Fruit fly (Drosophila melanogaster) whole organism, pupa: ENCODE results near the gene CG4230.

Source experiments
- CG14655 ChIP-seq: fragments of 200-800 bp; sonication (Bioruptor generic); optimal IDR thresholded peaks from 3 replicates; lab custom pipeline; 2017; ENCODE audit warnings: mild to moderate bottlenecking, missing biosample characterization, missing genetic modification reagents, missing genetic modification characterization
- CG34367 ChIP-seq: fragments of 200-800 bp; sonication (Bioruptor generic); optimal IDR thresholded peaks from 2 replicates; lab custom pipeline; 2018; ENCODE audit warnings: missing biosample characterization, mild to moderate bottlenecking, missing genetic modification characterization
- D1 ChIP-seq: fragments of 200-800 bp; sonication (Bioruptor generic); optimal IDR thresholded peaks from 2 replicates; lab custom pipeline; 2018; ENCODE audit warnings: missing biosample characterization, mild to moderate bottlenecking, missing genetic modification characterization, moderate library complexity

dm6 chr2L:5090352-5090751, 5.7 kb upstream of the CG4230 start:
- TF ChIP-seq CG34367 (peak; percentile 0), D1 (tag; lab: Kevin White, UChicago) (no peak), CG14655 (peak; percentile 55)
